Worm (Caenorhabditis elegans) whole organism, L2 larva: ENCODE measurements around the gene eral-1.

Experiments used
- C34F6.9 ChIP-seq: fragments of 150-350 bp; optimal IDR thresholded peaks from 2 replicates; lab custom pipeline; 2014; ENCODE audit warnings: missing biosample characterization, missing genetic modification characterization
- F13H6.1 ChIP-seq: sonication (generic microtip); optimal IDR thresholded peaks from 2 replicates; lab custom pipeline; 2016; ENCODE audit warnings: missing genetic modification characterization, missing compliant biosample characterization
- R02D3.7 ChIP-seq: fragments of 150-350 bp; optimal IDR thresholded peaks from 2 replicates; lab custom pipeline; 2014; ENCODE audit warnings: missing biosample characterization, missing genetic modification characterization
- Y55F3AM.14 ChIP-seq: fragments of 200-800 bp; sonication (Bioruptor generic); optimal IDR thresholded peaks from 2 replicates; lab custom pipeline; 2018; ENCODE audit warnings: mild to moderate bottlenecking, missing genetic modification characterization, missing compliant biosample characterization
- ZK546.5 ChIP-seq: sonication (generic microtip); optimal IDR thresholded peaks from 2 replicates; lab custom pipeline; 2017; ENCODE audit warnings: missing biosample characterization, missing genetic modification characterization
- alr-1 ChIP-seq: fragments of 150-350 bp; optimal IDR thresholded peaks from 2 replicates; lab custom pipeline; 2014; ENCODE audit warnings: missing biosample characterization, missing genetic modification characterization
- aly-2 ChIP-seq: fragments of 150-350 bp; optimal IDR thresholded peaks from 2 replicates; lab custom pipeline; 2014; ENCODE audit warnings: missing biosample characterization, missing genetic modification characterization
- blmp-1 ChIP-seq: sonication (generic microtip); optimal IDR thresholded peaks from 2 replicates; lab custom pipeline; 2017; ENCODE audit warnings: missing genetic modification characterization, mild to moderate bottlenecking, missing compliant biosample characterization, antibody characterized with exemption, moderate library complexity; ENCODE audit not compliant: insufficient read depth
- ceh-82 ChIP-seq: fragments of 150-350 bp; optimal IDR thresholded peaks from 2 replicates; lab custom pipeline; 2014; ENCODE audit warnings: missing biosample characterization, missing genetic modification characterization
- dmd-4 ChIP-seq: sonication (generic microtip); optimal IDR thresholded peaks from 2 replicates; lab custom pipeline; 2017; ENCODE audit warnings: missing biosample characterization, missing genetic modification characterization
- elt-1 ChIP-seq: fragments of 150-350 bp; optimal IDR thresholded peaks from 2 replicates; lab custom pipeline; 2014; ENCODE audit warnings: missing biosample characterization, missing genetic modification characterization
- elt-3 ChIP-seq: sonication (generic microtip); optimal IDR thresholded peaks from 2 replicates; lab custom pipeline; 2017; ENCODE audit warnings: missing biosample characterization, missing genetic modification characterization
- fos-1 ChIP-seq: fragments of 150-350 bp; optimal IDR thresholded peaks from 2 replicates; lab custom pipeline; 2014; ENCODE audit warnings: missing biosample characterization, missing genetic modification characterization
- gmeb-1 ChIP-seq: fragments of 150-350 bp; optimal IDR thresholded peaks from 2 replicates; lab custom pipeline; 2014; ENCODE audit warnings: missing biosample characterization, missing genetic modification characterization
- lsy-2 ChIP-seq, 2 experiments: fragments of 150-350 bp in 1 of 2; sonication (generic microtip) in 1 of 2; optimal IDR thresholded peaks; 2 replicates each; lab custom pipeline; 2014 to 2017; ENCODE audit warnings: missing biosample characterization in 2 of 2, missing genetic modification characterization in 2 of 2
- mbf-1 ChIP-seq: sonication (generic microtip); optimal IDR thresholded peaks from 2 replicates; lab custom pipeline; 2017; ENCODE audit warnings: missing biosample characterization, missing genetic modification characterization
- mdl-1 ChIP-seq, 2 experiments: fragments of 150-350 bp in 1 of 2; sonication (generic microtip) in 1 of 2; optimal IDR thresholded peaks; 2 replicates each; lab custom pipeline; 2017; ENCODE audit warnings: missing biosample characterization in 2 of 2, missing genetic modification characterization in 2 of 2
- nhr-10 ChIP-seq: sonication (generic microtip); optimal IDR thresholded peaks from 2 replicates; lab custom pipeline; 2017; ENCODE audit warnings: missing biosample characterization, missing genetic modification characterization
- nhr-12 ChIP-seq: fragments of 150-350 bp; optimal IDR thresholded peaks from 2 replicates; lab custom pipeline; 2014; ENCODE audit warnings: missing biosample characterization, missing genetic modification characterization
- nhr-129 ChIP-seq: fragments of 150-350 bp; optimal IDR thresholded peaks from 2 replicates; lab custom pipeline; 2014; ENCODE audit warnings: missing biosample characterization, missing genetic modification characterization
- nhr-21 ChIP-seq: fragments of 150-350 bp; optimal IDR thresholded peaks from 2 replicates; lab custom pipeline; 2014; ENCODE audit warnings: missing biosample characterization, missing genetic modification characterization
- nhr-23 ChIP-seq: fragments of 150-350 bp; optimal IDR thresholded peaks from 2 replicates; lab custom pipeline; 2014; ENCODE audit warnings: missing biosample characterization, missing genetic modification reagents, missing genetic modification characterization
- nhr-237 ChIP-seq: fragments of 150-350 bp; optimal IDR thresholded peaks from 2 replicates; lab custom pipeline; 2014; ENCODE audit warnings: missing biosample characterization, missing genetic modification characterization
- nhr-25 ChIP-seq: fragments of 150-350 bp; sonication (generic microtip); optimal IDR thresholded peaks from 3 replicates; lab custom pipeline; 2014; ENCODE audit warnings: missing biosample characterization, missing genetic modification characterization
- nhr-6 ChIP-seq: fragments of 150-350 bp; optimal IDR thresholded peaks from 2 replicates; lab custom pipeline; 2014; ENCODE audit warnings: missing biosample characterization, missing genetic modification characterization
- sem-4 ChIP-seq: fragments of 150-350 bp; optimal IDR thresholded peaks from 2 replicates; lab custom pipeline; 2014; ENCODE audit warnings: missing biosample characterization, missing genetic modification reagents, missing genetic modification characterization
- sma-3 ChIP-seq: sonication (generic microtip); optimal IDR thresholded peaks from 2 replicates; lab custom pipeline; 2016; ENCODE audit warnings: missing genetic modification reagents, missing genetic modification characterization, missing compliant biosample characterization
- sma-9 ChIP-seq, 2 experiments: fragments of 150-350 bp in 1 of 2; sonication (generic microtip) in 1 of 2; optimal IDR thresholded peaks; 2 replicates each; lab custom pipeline; 2014 to 2016; ENCODE audit warnings: missing genetic modification characterization in 2 of 2, mild to moderate bottlenecking in 1 of 2, missing biosample characterization in 1 of 2, missing compliant biosample characterization in 1 of 2, missing genetic modification reagents in 1 of 2, moderate library complexity in 1 of 2
- snpc-4 ChIP-seq: fragments of 150-350 bp; optimal IDR thresholded peaks from 2 replicates; lab custom pipeline; 2014; ENCODE audit warnings: missing biosample characterization, missing genetic modification characterization
- unc-39 ChIP-seq: fragments of 150-350 bp; optimal IDR thresholded peaks from 2 replicates; lab custom pipeline; 2014; ENCODE audit warnings: missing biosample characterization, missing genetic modification characterization
- unc-62 ChIP-seq: fragments of 150-350 bp; optimal IDR thresholded peaks from 2 replicates; lab custom pipeline; 2014; ENCODE audit warnings: missing biosample characterization, missing genetic modification reagents, missing genetic modification characterization
- zag-1 ChIP-seq: fragments of 150-350 bp; optimal IDR thresholded peaks from 2 replicates; lab custom pipeline; 2014; ENCODE audit warnings: missing biosample characterization, missing genetic modification characterization
- ztf-1 ChIP-seq: fragments of 200-800 bp; sonication (Bioruptor generic); conservative IDR thresholded peaks from 2 replicates; pipeline ENCODE4 v1.3.6; 2022; ENCODE audit warnings: missing genetic modification characterization, missing compliant biosample characterization
- ztf-11 ChIP-seq: sonication (generic microtip); optimal IDR thresholded peaks from 2 replicates; lab custom pipeline; 2017; ENCODE audit warnings: missing biosample characterization, missing genetic modification characterization
- ztf-4 ChIP-seq: fragments of 150-350 bp; optimal IDR thresholded peaks from 2 replicates; lab custom pipeline; 2014; ENCODE audit warnings: missing biosample characterization, missing genetic modification characterization

The eral-1 gene

ce11 chrII:9591071-9591470, 1.5 kb upstream of the eral-1 start, which contains the start of the genes E02H1.1 and tag-124 (continued):
- TF ChIP-seq nhr-21 (tag; lab: Kevin White, UChicago) = peak; percentile 66
- no peak for TF ChIP-seq zag-1
- TF ChIP-seq C34F6.9 (tag; lab: Kevin White, UChicago) = peak; percentile 81
- TF ChIP-seq nhr-237 (tag; lab: Kevin White, UChicago) = no peak
- TF ChIP-seq nhr-129 (tag; lab: Kevin White, UChicago) = peak; percentile 67
- TF ChIP-seq nhr-6 (tag; lab: Kevin White, UChicago) = peak; percentile 64
- no peak for TF ChIP-seq mbf-1
- TF ChIP-seq fos-1 = peak; percentile 27
- TF ChIP-seq unc-39 = no peak
- no peak for TF ChIP-seq mdl-1 (tag; optimal IDR thresholded peaks at IDR 0.05; lab: Kevin White, UChicago)
- TF ChIP-seq, all 48 proteins: peak for 19

- no peak for TF ChIP-seq sem-4 (tag; lab: Kevin White, UChicago)
- no peak for TF ChIP-seq aly-2
- TF ChIP-seq sma-3 (GFP tag; lab: Kevin White, UChicago) = peak; percentile 50
- peak; percentile 64 for TF ChIP-seq nhr-25 (tag; lab: Kevin White, UChicago)
- TF ChIP-seq ztf-11 (tag; lab: Kevin White, UChicago) = no peak
- no peak for TF ChIP-seq elt-1 (tag; lab: Kevin White, UChicago)
- TF ChIP-seq C34F6.9 (tag; lab: Kevin White, UChicago) = no peak
- no peak for TF ChIP-seq R02D3.7 (tag; lab: Kevin White, UChicago)
- peak; percentile 37 for TF ChIP-seq fos-1
- TF ChIP-seq dmd-4 = no peak
- peak; percentile 9 for TF ChIP-seq nhr-21 (tag; lab: Kevin White, UChicago)
- no peak for TF ChIP-seq elt-3 (tag; lab: Kevin White, UChicago)
- peak; percentile 36 for TF ChIP-seq gmeb-1 (tag; lab: Kevin White, UChicago)
- TF ChIP-seq alr-1 = no peak
- TF ChIP-seq unc-62 = no peak
- TF ChIP-seq F13H6.1 (tag; lab: Kevin White, UChicago) = no peak
- TF ChIP-seq nhr-12 (tag; lab: Kevin White, UChicago) = no peak
- TF ChIP-seq sma-9 (GFP tag; optimal IDR thresholded peaks at IDR 0.05; lab: Kevin White, UChicago) = peak; percentile 65
- TF ChIP-seq sma-9 (tag; optimal IDR thresholded peaks at IDR 0.05; lab: Kevin White, UChicago) = no peak
- TF ChIP-seq nhr-129 (tag; lab: Kevin White, UChicago) = no peak
- TF ChIP-seq mdl-1 (tag; optimal IDR thresholded peaks at IDR 0.05; lab: Kevin White, UChicago) = no peak
- no peak for TF ChIP-seq Y55F3AM.14
- peak; percentile 25 for TF ChIP-seq blmp-1
Measured at ce11 chrII:9586734-9587209, 2.8 kb downstream of the eral-1 start, which contains the start of gene ugt-58. ugt-58 (minus strand) TSS chrII:9586784.

ce11 chrII:9583461-9583860, 6.1 kb downstream of the eral-1 start, which contains the start of gene wee-1.1:
wee-1.1 (minus strand) TSS chrII:9583561.
- TF ChIP-seq Y55F3AM.14 (no peak), unc-39 (no peak), ztf-1 (no peak), lsy-2 (tag; optimal IDR thresholded peaks at IDR 0.05; lab: Kevin White, UChicago) (no peak), R02D3.7 (tag; lab: Kevin White, UChicago) (no peak), alr-1 (no peak), gmeb-1 (tag; lab: Kevin White, UChicago) (no peak), sem-4 (tag; lab: Kevin White, UChicago) (no peak), ZK546.5 (tag; lab: Kevin White, UChicago) (no peak), nhr-10 (tag; lab: Kevin White, UChicago) (no peak), snpc-4 (tag; lab: Kevin White, UChicago) (no peak), nhr-23 (no peak), nhr-237 (tag; lab: Kevin White, UChicago) (no peak), ceh-82 (no peak), sma-3 (GFP tag; lab: Kevin White, UChicago) (no peak), sma-9 (GFP tag; optimal IDR thresholded peaks at IDR 0.05; lab: Kevin White, UChicago) (no peak), sma-9 (tag; optimal IDR thresholded peaks at IDR 0.05; lab: Kevin White, UChicago) (no peak), aly-2 (no peak), nhr-25 (tag; lab: Kevin White, UChicago) (no peak), nhr-129 (tag; lab: Kevin White, UChicago) (no peak), ztf-4 (tag; lab: Kevin White, UChicago) (no peak)

DNA sequence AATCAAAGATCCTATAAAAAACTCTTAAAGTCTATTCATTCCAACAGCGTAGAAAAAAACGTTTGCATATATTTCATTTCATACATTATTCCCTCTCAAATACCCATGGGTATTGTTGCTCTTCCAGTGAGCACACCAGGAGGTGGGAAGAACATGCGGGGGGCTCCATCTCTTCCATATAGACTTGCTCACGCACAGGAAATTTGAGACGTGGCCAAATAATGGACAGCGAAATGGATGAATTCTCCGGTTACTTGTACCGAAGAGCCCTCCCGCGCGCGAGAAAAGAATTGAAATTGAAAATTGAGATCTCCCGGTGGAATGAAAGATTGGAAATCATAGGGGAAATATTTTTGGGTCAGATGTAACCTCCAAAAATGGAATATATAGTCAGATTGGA, 11.9 kb downstream of the eral-1 start:
- TF ChIP-seq F13H6.1 (tag; lab: Kevin White, UChicago) = peak; percentile 6
- TF ChIP-seq snpc-4 (tag; lab: Kevin White, UChicago) = no peak
- TF ChIP-seq dmd-4 = no peak
- no peak for TF ChIP-seq aly-2
- TF ChIP-seq, all 48 proteins: peak for 1
